Worm (Caenorhabditis elegans): ENCODE data around the gene R05H10.3.

- TF ChIP-seq hrde-1 (tag; optimal IDR thresholded peaks at IDR 0.05; ENCODE audit: borderline replicate concordance) = no peak
- TF ChIP-seq chd-7 (tag; optimal IDR thresholded peaks at IDR 0.05) = no peak
- TF ChIP-seq ztf-6 (GFP tag; IDR thresholded peaks at IDR 0.05) = no peak
- no peak for TF ChIP-seq tbx-9 (tag; optimal IDR thresholded peaks at IDR 0.05; ENCODE audit: borderline replicate concordance)
- no peak for TF ChIP-seq unc-62 (GFP tag; optimal IDR thresholded peaks at IDR 0.05)
- no peak for TF ChIP-seq Y53F4B.3 (GFP tag; IDR thresholded peaks at IDR 0.05)
- TF ChIP-seq ekl-4 (GFP tag; IDR thresholded peaks at IDR 0.05) = no peak
- no peak for TF ChIP-seq nhr-80 (tag; optimal IDR thresholded peaks at IDR 0.05)
- no peak for TF ChIP-seq ceh-40 (GFP tag; IDR thresholded peaks at IDR 0.05)
- TF ChIP-seq F39B2.1 (GFP tag; IDR thresholded peaks at IDR 0.05) = no peak
- no peak for TF ChIP-seq snpc-4 (GFP tag; optimal IDR thresholded peaks at IDR 0.05)
- TF ChIP-seq snpc-4 (tag; optimal IDR thresholded peaks at IDR 0.05) = no peak
- no peak for TF ChIP-seq ztf-28 (GFP tag; IDR thresholded peaks at IDR 0.05)
These were observed 28.5 kb upstream of the R05H10.3 start for ce11 chrII:14841253-14841652.
